Worm (Caenorhabditis elegans): ENCODE data around the gene fbxb-9.

Gene fbxb-9

ce11 chrIV:11169652-11170051 is 7.3 kb upstream of the fbxb-9 start, which contains the start of gene nhr-67:
Gene nhr-67, plus strand, starts transcription at chrIV:11169748.
- no peak for TF ChIP-seq fkh-10 (GFP tag; optimal IDR thresholded peaks at IDR 0.05)
- TF ChIP-seq unc-42 (tag; optimal IDR thresholded peaks at IDR 0.05) = no peak
- no peak for TF ChIP-seq eyg-1 (tag; optimal IDR thresholded peaks at IDR 0.05)
- no peak for TF ChIP-seq odd-2 (tag; optimal IDR thresholded peaks at IDR 0.05)
- TF ChIP-seq pros-1 (tag; optimal IDR thresholded peaks at IDR 0.05) = no peak
- no peak for TF ChIP-seq unc-3 (GFP tag; conservative IDR thresholded peaks at IDR 0.05)
- no peak for TF ChIP-seq unc-3 (tag; optimal IDR thresholded peaks at IDR 0.05)
- no peak for TF ChIP-seq sox-4 (tag; optimal IDR thresholded peaks at IDR 0.05)
- TF ChIP-seq K09A11.1 (tag; optimal IDR thresholded peaks at IDR 0.05; ENCODE audit: insufficient read depth) = no peak
- no peak for TF ChIP-seq tbx-7 (tag; optimal IDR thresholded peaks at IDR 0.05)
- TF ChIP-seq nfya-1 (tag; optimal IDR thresholded peaks at IDR 0.05) = no peak
- no peak for TF ChIP-seq ceh-31 (tag; optimal IDR thresholded peaks at IDR 0.05)
- no peak for TF ChIP-seq unc-55 (GFP tag; optimal IDR thresholded peaks at IDR 0.05)

DNA sequence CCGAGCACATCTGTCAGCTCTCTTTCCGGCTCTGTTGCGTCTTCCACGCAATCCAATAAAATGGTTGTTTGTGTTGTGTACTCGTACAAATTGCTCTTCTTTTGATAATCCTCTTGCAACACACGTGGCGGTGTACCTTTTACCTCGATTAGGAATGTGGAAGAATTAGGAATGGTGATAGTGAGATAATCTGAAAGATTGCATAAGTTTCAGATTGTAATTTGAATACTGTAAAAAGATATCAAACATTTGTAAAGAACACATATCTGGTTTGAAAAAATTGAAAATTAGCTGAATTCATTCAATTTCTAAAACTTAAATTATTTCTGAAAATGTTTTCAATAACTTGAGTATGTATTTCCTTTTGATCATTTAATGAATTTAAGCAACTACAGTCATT is 2.5 kb upstream of the fbxb-9 start, which contains the start of gene C08F8.6:
Gene C08F8.6, minus strand, starts transcription at position 101 of the 400 bp plus-strand sequence.
- TF ChIP-seq unc-86 (tag; optimal IDR thresholded peaks at IDR 0.05) (no peak), ceh-22 (tag; optimal IDR thresholded peaks at IDR 0.05) (no peak), hlh-6 (tag; optimal IDR thresholded peaks at IDR 0.05) (no peak), syd-9 (tag; optimal IDR thresholded peaks at IDR 0.05) (no peak), ceh-31 (tag; optimal IDR thresholded peaks at IDR 0.05) (no peak), K02D7.2 (tag; optimal IDR thresholded peaks at IDR 0.05) (no peak), hlh-13 (GFP tag; optimal IDR thresholded peaks at IDR 0.05) (no peak), elt-4 (tag; optimal IDR thresholded peaks at IDR 0.05) (no peak), T23F11.4 (GFP tag; optimal IDR thresholded peaks at IDR 0.05) (no peak), tbx-7 (tag; optimal IDR thresholded peaks at IDR 0.05) (no peak)

DNA sequence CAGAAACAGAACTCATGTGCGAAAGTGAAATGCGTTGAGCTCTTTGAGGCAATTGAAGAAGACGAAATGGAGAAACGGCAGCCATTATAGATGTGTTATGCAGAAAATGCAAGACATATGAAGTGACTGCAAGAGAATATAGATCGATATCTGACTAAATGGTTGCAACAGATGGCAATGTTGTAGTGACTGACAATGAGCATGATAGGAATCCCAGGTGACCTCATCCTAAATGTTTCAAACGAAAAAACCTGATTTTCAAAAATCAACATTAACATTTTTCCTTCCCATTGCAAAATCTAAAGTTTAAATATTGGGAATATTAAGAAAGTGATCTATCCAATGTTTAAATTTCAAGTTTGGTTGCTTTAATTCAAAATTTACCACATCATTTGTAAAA is 1.6 kb downstream of the fbxb-9 start, which contains the start of gene C08F8.15:
Gene C08F8.15, minus strand, starts transcription at position 101 of the 400 bp plus-strand sequence.
- TF ChIP-seq Y22D7AL.16 (tag; optimal IDR thresholded peaks at IDR 0.05) = no peak

DNA sequence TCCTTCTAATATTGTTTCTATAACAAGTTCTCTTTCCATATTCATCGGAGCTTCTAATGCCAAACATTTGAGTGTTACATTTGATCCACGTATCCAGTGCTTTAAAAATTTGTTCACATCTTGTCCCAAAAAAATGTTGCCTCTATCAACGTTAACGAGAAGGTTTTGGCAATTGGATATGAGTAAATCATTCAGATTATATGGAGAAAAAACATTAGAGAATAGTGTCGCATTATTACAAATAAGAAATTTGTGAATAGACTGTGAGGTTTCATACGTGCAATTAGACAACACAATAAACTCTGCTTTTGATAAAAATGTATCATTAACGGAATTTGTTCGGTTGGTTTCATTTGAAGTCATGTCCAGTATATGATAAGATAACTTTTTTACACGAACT is 2.5 kb downstream of the fbxb-9 start, which contains the start of gene mboa-4:
Gene mboa-4, minus strand, starts transcription at position 101 of the 400 bp plus-strand sequence.
- TF ChIP-seq ceh-18 (tag; optimal IDR thresholded peaks at IDR 0.05) (no peak), hlh-15 (tag; optimal IDR thresholded peaks at IDR 0.05) (no peak), hlh-30 (tag; optimal IDR thresholded peaks at IDR 0.05; ENCODE audit: insufficient read depth) (no peak), T23F11.4 (GFP tag; optimal IDR thresholded peaks at IDR 0.05) (no peak), ceh-22 (tag; optimal IDR thresholded peaks at IDR 0.05) (no peak), ahr-1 (tag; optimal IDR thresholded peaks at IDR 0.05) (no peak), mec-3 (tag; optimal IDR thresholded peaks at IDR 0.05; ENCODE audit: borderline replicate concordance) (no peak), pha-4 (tag; optimal IDR thresholded peaks at IDR 0.05) (no peak), ama-1 (optimal IDR thresholded peaks at IDR 0.05) (no peak), ttx-3 (tag; optimal IDR thresholded peaks at IDR 0.05) (no peak), fax-1 (tag; optimal IDR thresholded peaks at IDR 0.05) (no peak), F13H6.1 (tag; optimal IDR thresholded peaks at IDR 0.05) (no peak), unc-42 (tag; optimal IDR thresholded peaks at IDR 0.05) (no peak)

- TF ChIP-seq ets-4 (tag; optimal IDR thresholded peaks at IDR 0.05) (no peak), K09A11.1 (tag; optimal IDR thresholded peaks at IDR 0.05; ENCODE audit: insufficient read depth) (no peak)
Observed at ce11 chrIV:11156526-11156925, 5.8 kb downstream of the fbxb-9 start.

Measured in whole organism, late embryonic.